Fruit fly (Drosophila melanogaster) whole organism: Measurements from ENCODE around the gene CG8142.
"Not testable (repeated sequence)": the region's sequence is repeated elsewhere in the genome, so short reads cannot be mapped to it uniquely, and the experiment has no call there.

Experiments
- CG8478 ChIP-seq: fragments of >200 bp; optimal IDR thresholded peaks from 2 replicates; lab custom pipeline; 2018; ENCODE audit warnings: inconsistent platforms
- Dll ChIP-seq: fragments of >200 bp; optimal IDR thresholded peaks from 2 replicates; lab custom pipeline; 2017
- EcR ChIP-seq, 2 experiments: fragments of >200 bp; optimal IDR thresholded peaks; 2 replicates each; lab custom pipeline; 2017; ENCODE audit warnings: missing biosample characterization in 2 of 2, missing genetic modification characterization in 2 of 2, missing genetic modification reagents in 2 of 2
- pan ChIP-seq: fragments of >200 bp; optimal IDR thresholded peaks from 2 replicates; lab custom pipeline; 2017
- psq ChIP-seq: fragments of >200 bp; optimal IDR thresholded peaks from 2 replicates; lab custom pipeline; 2017
- usp ChIP-seq: fragments of >200 bp; optimal IDR thresholded peaks from 2 replicates; lab custom pipeline; 2017; ENCODE audit warnings: missing biosample characterization, missing genetic modification characterization, mixed read lengths

Gene CG8142

dm6 chrX:17844623-17845022 lies at the start of gene CG8142, which contains the start of gene Ucp4A:
TSS of gene CG8142 (minus strand) at chrX:17844704.
TSS of gene Ucp4A (plus strand) at chrX:17844949.
- TF ChIP-seq usp (GFP tag; lab: Kevin White, UChicago) (no peak), psq (lab: Kevin White, UChicago) (no peak), Dll (lab: Kevin White, UChicago) (no peak), CG8478 (lab: Kevin White, UChicago) (no peak), pan (lab: Kevin White, UChicago) (no peak), EcR (GFP tag; optimal IDR thresholded peaks at IDR 0.05; lab: Kevin White, UChicago) (no peak)

- not testable (repeated sequence) for TF ChIP-seq psq (lab: Kevin White, UChicago); pan (lab: Kevin White, UChicago); usp (GFP tag; lab: Kevin White, UChicago)
Measured at dm6 chrX:17889247-17889646, 44.7 kb upstream of the CG8142 start, which contains the start of gene Gss1. TSS of gene Gss1 (plus strand) at chrX:17889547.

- TF ChIP-seq pan (lab: Kevin White, UChicago) (no peak), psq (lab: Kevin White, UChicago) (no peak), CG8478 (lab: Kevin White, UChicago) (no peak), EcR (GFP tag; optimal IDR thresholded peaks at IDR 0.05; lab: Kevin White, UChicago) (no peak)
Measured at dm6 chrX:17887877-17888276, 43.4 kb upstream of the CG8142 start, which contains the start of gene CG6788. TSS of gene CG6788 (plus strand) at chrX:17888177.

dm6 chrX:17887208-17887627 lies 42.7 kb upstream of the CG8142 start, which contains the start of gene mnb:
TSS of gene mnb (minus strand) at chrX:17887222.
- TF ChIP-seq EcR (GFP tag; optimal IDR thresholded peaks at IDR 0.05; lab: Kevin White, UChicago) (no peak), Dll (lab: Kevin White, UChicago) (no peak), CG8478 (lab: Kevin White, UChicago) (no peak), psq (lab: Kevin White, UChicago) (no peak), pan (lab: Kevin White, UChicago) (no peak), usp (GFP tag; lab: Kevin White, UChicago) (no peak)

dm6 chrX:17886449-17887207 lies 42.1 kb upstream of the CG8142 start:
- TF ChIP-seq Dll (lab: Kevin White, UChicago) (peak; percentile 52), usp (GFP tag; lab: Kevin White, UChicago) (no peak), CG8478 (lab: Kevin White, UChicago) (no peak), EcR (GFP tag; optimal IDR thresholded peaks at IDR 0.05; lab: Kevin White, UChicago) (no peak)

dm6 chrX:17886107-17886448 lies 41.6 kb upstream of the CG8142 start:
- no peak for TF ChIP-seq usp (GFP tag; lab: Kevin White, UChicago)

- TF ChIP-seq CG8478 (lab: Kevin White, UChicago) (no peak), pan (lab: Kevin White, UChicago) (no peak), usp (GFP tag; lab: Kevin White, UChicago) (no peak)
Measured at dm6 chrX:17885295-17885694, 40.8 kb upstream of the CG8142 start.

- no peak for TF ChIP-seq CG8478 (lab: Kevin White, UChicago)
- no peak for TF ChIP-seq usp (GFP tag; lab: Kevin White, UChicago)
- no peak for TF ChIP-seq pan (lab: Kevin White, UChicago)
- no peak for TF ChIP-seq EcR (GFP tag; optimal IDR thresholded peaks at IDR 0.05; lab: Kevin White, UChicago)
- no peak for TF ChIP-seq psq (lab: Kevin White, UChicago)
- no peak for TF ChIP-seq Dll (lab: Kevin White, UChicago)
Measured at dm6 chrX:17884567-17884966, 40.1 kb upstream of the CG8142 start.

- no peak for TF ChIP-seq pan (lab: Kevin White, UChicago)
- TF ChIP-seq CG8478 (lab: Kevin White, UChicago), result no peak
- TF ChIP-seq EcR (GFP tag; optimal IDR thresholded peaks at IDR 0.05; lab: Kevin White, UChicago), result no peak
- TF ChIP-seq Dll (lab: Kevin White, UChicago), result no peak
- no peak for TF ChIP-seq psq (lab: Kevin White, UChicago)
- TF ChIP-seq usp (GFP tag; lab: Kevin White, UChicago), result no peak
Measured at dm6 chrX:17883418-17883817, 38.9 kb upstream of the CG8142 start, which contains the start of gene CG12985. TSS of gene CG12985 (plus strand) at chrX:17883718.

dm6 chrX:17882769-17883168 lies 38.3 kb upstream of the CG8142 start:
- TF ChIP-seq EcR (GFP tag; optimal IDR thresholded peaks at IDR 0.05; lab: Kevin White, UChicago) (no peak), usp (GFP tag; lab: Kevin White, UChicago) (no peak), CG8478 (lab: Kevin White, UChicago) (no peak), Dll (lab: Kevin White, UChicago) (no peak), psq (lab: Kevin White, UChicago) (no peak), pan (lab: Kevin White, UChicago) (no peak)

- TF ChIP-seq CG8478 (lab: Kevin White, UChicago) (no peak), psq (lab: Kevin White, UChicago) (no peak), pan (lab: Kevin White, UChicago) (no peak), EcR (GFP tag; optimal IDR thresholded peaks at IDR 0.05; lab: Kevin White, UChicago) (peak; percentile 54 to 55), Dll (lab: Kevin White, UChicago) (no peak)
Measured at dm6 chrX:17881138-17882121, 36.9 kb upstream of the CG8142 start.
